Worm (Caenorhabditis elegans) whole organism, early embryonic: Measurements from ENCODE around the gene T05H4.15.

Source experiments
- aly-1 ChIP-seq: sonication (generic microtip); optimal IDR thresholded peaks from 2 replicates; lab custom pipeline; 2016; ENCODE audit warnings: missing genetic modification characterization, missing compliant biosample characterization
- ama-1 ChIP-seq: fragments of 150-350 bp; optimal IDR thresholded peaks from 2 replicates; lab custom pipeline; 2014
- ceh-13 ChIP-seq: fragments of 200-800 bp; sonication (Bioruptor generic); optimal IDR thresholded peaks from 2 replicates; lab custom pipeline; 2018; ENCODE audit warnings: mild to moderate bottlenecking, missing genetic modification characterization, missing compliant biosample characterization
- flt-1 ChIP-seq: fragments of 200-800 bp; sonication (Bioruptor generic); IDR thresholded peaks from 2 replicates; pipeline ENCODE4 v1.3.6; 2022; ENCODE audit warnings: missing genetic modification characterization, missing compliant biosample characterization
- hnd-1 ChIP-seq: sonication (generic microtip); optimal IDR thresholded peaks from 2 replicates; lab custom pipeline; 2016; ENCODE audit warnings: missing genetic modification characterization, missing compliant biosample characterization
- pes-1 ChIP-seq: fragments of 200-800 bp; sonication (Bioruptor generic); IDR thresholded peaks from 2 replicates; pipeline ENCODE4 v1.3.6; 2022; ENCODE audit warnings: missing genetic modification reagents, missing genetic modification characterization, missing compliant biosample characterization

DNA sequence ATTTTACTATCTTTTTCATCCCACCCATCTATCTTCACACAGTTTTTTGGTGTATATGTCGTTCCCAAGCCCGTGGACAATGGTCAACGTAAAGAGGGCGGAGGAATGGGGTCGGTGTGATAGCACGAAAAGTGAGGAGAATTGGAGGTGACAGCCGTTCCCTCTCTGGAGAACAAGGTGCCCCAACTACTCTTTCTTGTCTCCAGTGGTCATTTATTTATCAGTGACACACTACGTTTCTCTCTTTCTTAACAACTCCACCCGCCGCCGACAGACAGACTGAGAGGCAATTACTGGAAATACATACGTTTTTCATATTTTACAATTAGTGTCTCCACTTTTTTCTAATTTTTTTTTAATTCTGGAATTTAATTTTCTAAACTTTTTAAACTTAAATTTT lies 15.4 kb upstream of the T05H4.15 start:
- no peak for TF ChIP-seq ama-1 (lab: Kevin White, UChicago)
- TF ChIP-seq aly-1 (tag; lab: Kevin White, UChicago), result no peak
- no peak for TF ChIP-seq hnd-1 (tag; lab: Kevin White, UChicago)
- no peak for TF ChIP-seq flt-1 (GFP tag; lab: Robert Waterston, UW)
- no peak for TF ChIP-seq pes-1 (GFP tag; lab: Robert Waterston, UW)
- TF ChIP-seq ceh-13 (GFP tag; lab: Kevin White, UChicago), result no peak
